Worm (Caenorhabditis elegans) whole organism, early embryonic: ENCODE measurements around the gene oac-54.

Source experiments
- aly-1 ChIP-seq: sonication (generic microtip); optimal IDR thresholded peaks from 2 replicates; lab custom pipeline; 2016; ENCODE audit warnings: missing genetic modification characterization, missing compliant biosample characterization
- ama-1 ChIP-seq: fragments of 150-350 bp; optimal IDR thresholded peaks from 2 replicates; lab custom pipeline; 2014
- hmbx-1 ChIP-seq: sonication (generic microtip); optimal IDR thresholded peaks from 2 replicates; lab custom pipeline; 2016; ENCODE audit warnings: mild to moderate bottlenecking, missing genetic modification characterization, missing compliant biosample characterization
- sea-1 ChIP-seq: fragments of 200-800 bp; sonication (Bioruptor generic); conservative IDR thresholded peaks from 2 replicates; pipeline ENCODE4 v1.3.6; 2022; ENCODE audit warnings: missing genetic modification characterization, missing compliant biosample characterization
- tra-4 ChIP-seq: sonication (generic microtip); optimal IDR thresholded peaks from 2 replicates; lab custom pipeline; 2017; ENCODE audit warnings: missing genetic modification characterization, missing compliant biosample characterization

DNA sequence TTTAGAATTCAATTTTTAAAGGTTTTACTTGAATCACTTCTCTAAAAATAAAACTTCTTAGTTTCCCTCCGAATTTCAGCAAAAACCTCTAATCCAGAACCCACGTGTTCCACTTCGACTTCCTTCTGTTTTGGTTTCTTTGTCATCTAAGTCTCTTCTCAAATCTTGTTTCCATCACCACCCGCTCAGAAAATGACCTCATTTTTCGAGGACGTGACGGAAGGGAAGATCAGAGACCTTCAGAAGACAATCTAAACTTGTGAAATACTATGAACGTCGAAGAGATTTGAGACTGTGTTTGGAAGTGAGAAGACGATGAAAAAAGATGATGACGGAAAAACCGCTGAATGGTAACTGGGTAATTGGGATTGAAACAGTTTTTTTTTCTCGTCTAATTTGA is 31.7 kb downstream of the oac-54 start:
- TF ChIP-seq aly-1 (tag; lab: Kevin White, UChicago) (no peak), hmbx-1 (tag; lab: Kevin White, UChicago) (no peak), sea-1 (no peak), ama-1 (lab: Kevin White, UChicago) (no peak), tra-4 (tag; lab: Kevin White, UChicago) (no peak)
